Worm (Caenorhabditis elegans) whole organism, mixed stage, embryonic: Measurements from ENCODE around the gene Y39A1A.10.

Source experiments
- M03D4.4 ChIP-seq: sonication (generic microtip); optimal IDR thresholded peaks from 2 replicates; lab custom pipeline; 2017; ENCODE audit warnings: mild to moderate bottlenecking, missing genetic modification characterization, missing compliant biosample characterization
- bed-3 ChIP-seq: fragments of 200-800 bp; sonication (Bioruptor generic); optimal IDR thresholded peaks from 3 replicates; lab custom pipeline; 2018; ENCODE audit warnings: mild to moderate bottlenecking, missing genetic modification characterization, moderate library complexity, missing compliant biosample characterization
- blmp-1 ChIP-seq: fragments of 150-350 bp; optimal IDR thresholded peaks from 2 replicates; lab custom pipeline; 2014; ENCODE audit warnings: missing biosample characterization, missing genetic modification characterization
- ceh-39 ChIP-seq: fragments of 150-350 bp; optimal IDR thresholded peaks from 2 replicates; lab custom pipeline; 2014; ENCODE audit warnings: missing biosample characterization, missing genetic modification characterization
- ceh-43 ChIP-seq: fragments of 200-800 bp; sonication (Bioruptor generic); optimal IDR thresholded peaks from 2 replicates; lab custom pipeline; 2018; ENCODE audit warnings: mild to moderate bottlenecking, missing genetic modification characterization, moderate library complexity, missing compliant biosample characterization
- ceh-83 ChIP-seq: fragments of 200-800 bp; sonication (Bioruptor generic); optimal IDR thresholded peaks from 2 replicates; lab custom pipeline; 2018; ENCODE audit warnings: mild to moderate bottlenecking, missing genetic modification characterization, missing compliant biosample characterization
- ces-1 ChIP-seq: fragments of 150-350 bp; optimal IDR thresholded peaks from 2 replicates; lab custom pipeline; 2014; ENCODE audit warnings: missing biosample characterization, missing genetic modification reagents, missing genetic modification characterization
- cnd-1 ChIP-seq: fragments of 200-800 bp; sonication (Bioruptor generic); optimal IDR thresholded peaks from 2 replicates; lab custom pipeline; 2018; ENCODE audit warnings: mild to moderate bottlenecking, missing genetic modification characterization, missing compliant biosample characterization
- drap-1 ChIP-seq: fragments of 200-800 bp; sonication (Bioruptor generic); optimal IDR thresholded peaks from 3 replicates; lab custom pipeline; 2018; ENCODE audit warnings: mild to moderate bottlenecking, missing genetic modification characterization, missing compliant biosample characterization
- elt-1 ChIP-seq: sonication (generic microtip); optimal IDR thresholded peaks from 2 replicates; lab custom pipeline; 2017; ENCODE audit warnings: missing genetic modification characterization, mild to moderate bottlenecking, missing compliant biosample characterization, antibody characterized with exemption, moderate library complexity, borderline replicate concordance; ENCODE audit not compliant: insufficient read depth
- elt-3 ChIP-seq: fragments of 150-350 bp; optimal IDR thresholded peaks from 2 replicates; lab custom pipeline; 2014; ENCODE audit warnings: missing biosample characterization, missing genetic modification characterization
- flh-1 ChIP-seq: fragments of 200-800 bp; sonication (Bioruptor generic); optimal IDR thresholded peaks from 2 replicates; lab custom pipeline; 2018; ENCODE audit warnings: mild to moderate bottlenecking, missing genetic modification characterization, moderate library complexity, missing compliant biosample characterization
- ham-2 ChIP-seq: fragments of 200-800 bp; sonication (Bioruptor generic); optimal IDR thresholded peaks from 2 replicates; lab custom pipeline; 2018; ENCODE audit warnings: mild to moderate bottlenecking, missing genetic modification characterization, missing compliant biosample characterization
- hlh-1 ChIP-seq: fragments of 150-350 bp; optimal IDR thresholded peaks from 2 replicates; lab custom pipeline; 2014; ENCODE audit warnings: missing biosample characterization, missing genetic modification reagents, missing genetic modification characterization
- lin-13 ChIP-seq: fragments of 150-350 bp; optimal IDR thresholded peaks from 2 replicates; lab custom pipeline; 2014; ENCODE audit warnings: missing biosample characterization, missing genetic modification characterization
- lin-32 ChIP-seq: fragments of 200-800 bp; sonication (Bioruptor generic); optimal IDR thresholded peaks from 2 replicates; lab custom pipeline; 2018; ENCODE audit warnings: mild to moderate bottlenecking, missing genetic modification characterization, missing compliant biosample characterization
- lsy-2 ChIP-seq: fragments of 150-350 bp; optimal IDR thresholded peaks from 2 replicates; lab custom pipeline; 2014; ENCODE audit warnings: missing biosample characterization, missing genetic modification characterization
- mab-5 ChIP-seq: fragments of 150-350 bp; optimal IDR thresholded peaks from 2 replicates; lab custom pipeline; 2014; ENCODE audit warnings: missing biosample characterization, missing genetic modification characterization
- mep-1 ChIP-seq: fragments of 150-350 bp; optimal IDR thresholded peaks from 2 replicates; lab custom pipeline; 2017; ENCODE audit warnings: missing biosample characterization, missing genetic modification reagents, missing genetic modification characterization, inconsistent platforms
- mls-2 ChIP-seq: sonication (generic microtip); optimal IDR thresholded peaks from 2 replicates; lab custom pipeline; 2016; ENCODE audit warnings: mild to moderate bottlenecking, missing genetic modification characterization, moderate library complexity, missing compliant biosample characterization
- nhr-12 ChIP-seq: fragments of 150-350 bp; optimal IDR thresholded peaks from 2 replicates; lab custom pipeline; 2014; ENCODE audit warnings: missing biosample characterization, missing genetic modification characterization
- nhr-2 ChIP-seq: fragments of 150-350 bp; optimal IDR thresholded peaks from 2 replicates; lab custom pipeline; 2014; ENCODE audit warnings: missing biosample characterization, missing genetic modification characterization
- nhr-237 ChIP-seq: fragments of 150-350 bp; optimal IDR thresholded peaks from 2 replicates; lab custom pipeline; 2014; ENCODE audit warnings: missing biosample characterization, missing genetic modification characterization
- nhr-28 ChIP-seq: fragments of 150-350 bp; optimal IDR thresholded peaks from 2 replicates; lab custom pipeline; 2014; ENCODE audit warnings: missing biosample characterization, missing genetic modification characterization
- nhr-76 ChIP-seq: sonication (generic microtip); optimal IDR thresholded peaks from 2 replicates; lab custom pipeline; 2017; ENCODE audit warnings: missing biosample characterization, missing genetic modification characterization
- pha-4 ChIP-seq: fragments of 150-350 bp; optimal IDR thresholded peaks from 2 replicates; lab custom pipeline; 2018; ENCODE audit warnings: missing biosample characterization, missing genetic modification reagents, missing genetic modification characterization
- sem-2 ChIP-seq: fragments of 200-800 bp; sonication (Bioruptor generic); optimal IDR thresholded peaks from 2 replicates; lab custom pipeline; 2018; ENCODE audit warnings: mild to moderate bottlenecking, missing genetic modification characterization, missing compliant biosample characterization
- snpc-4 ChIP-seq: fragments of 150-350 bp; optimal IDR thresholded peaks from 2 replicates; lab custom pipeline; 2014; ENCODE audit warnings: missing biosample characterization, missing genetic modification characterization
- sptf-1 ChIP-seq: sonication (generic microtip); optimal IDR thresholded peaks from 2 replicates; lab custom pipeline; 2017; ENCODE audit warnings: mild to moderate bottlenecking, missing genetic modification characterization, moderate library complexity, missing compliant biosample characterization
- tbx-8 ChIP-seq: fragments of 200-800 bp; sonication (Bioruptor generic); optimal IDR thresholded peaks from 2 replicates; lab custom pipeline; 2018; ENCODE audit warnings: mild to moderate bottlenecking, missing genetic modification characterization, moderate library complexity, missing compliant biosample characterization
- unc-120 ChIP-seq: sonication (generic microtip); optimal IDR thresholded peaks from 2 replicates; lab custom pipeline; 2017; ENCODE audit warnings: missing genetic modification characterization, missing compliant biosample characterization; ENCODE audit not compliant: poor library complexity, severe bottlenecking
- unc-39 ChIP-seq: fragments of 150-350 bp; optimal IDR thresholded peaks from 2 replicates; lab custom pipeline; 2014; ENCODE audit warnings: missing biosample characterization, missing genetic modification characterization
- unc-62 ChIP-seq: fragments of 150-350 bp; optimal IDR thresholded peaks from 2 replicates; lab custom pipeline; 2014; ENCODE audit warnings: missing biosample characterization, missing genetic modification reagents, missing genetic modification characterization
- zip-8 ChIP-seq: fragments of 150-350 bp; optimal IDR thresholded peaks from 2 replicates; lab custom pipeline; 2014; ENCODE audit warnings: missing biosample characterization, missing genetic modification characterization
- ztf-11 ChIP-seq: fragments of 150-350 bp; optimal IDR thresholded peaks from 2 replicates; lab custom pipeline; 2014; ENCODE audit warnings: missing biosample characterization, missing genetic modification characterization

The Y39A1A.10 gene

DNA sequence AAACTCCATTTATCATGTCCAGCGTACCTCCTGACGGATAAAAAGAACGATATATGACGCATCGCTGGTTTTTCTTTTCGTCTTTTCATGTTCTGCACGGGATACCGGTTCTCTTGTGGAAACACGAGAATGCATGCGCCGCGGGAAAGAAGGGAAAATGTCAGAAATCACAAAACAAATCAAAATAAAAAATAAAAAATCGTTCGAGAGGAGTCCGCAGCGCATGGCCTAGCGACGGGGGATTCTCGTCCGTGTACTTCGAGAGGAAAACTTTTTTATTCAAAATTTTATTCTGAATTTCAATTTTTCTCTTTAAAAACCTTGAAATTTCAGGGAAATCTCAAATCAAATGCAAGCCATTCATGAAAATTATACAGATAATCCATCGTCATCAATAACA lies 11.3 kb upstream of the Y39A1A.10 start, which contains the start of the genes lron-10 and hpr-9:
Gene lron-10 (minus strand): TSS at position 162 of the 400 bp plus-strand sequence.
Gene hpr-9 (plus strand): TSS at position 344 of the 400 bp plus-strand sequence.
- no peak for TF ChIP-seq ztf-11 (tag; lab: Kevin White, UChicago)
- no peak for TF ChIP-seq nhr-28 (tag; lab: Kevin White, UChicago)
- TF ChIP-seq zip-8 (tag; lab: Kevin White, UChicago): no peak
- TF ChIP-seq elt-3: no peak
- no peak for TF ChIP-seq pha-4
- no peak for TF ChIP-seq unc-120 (tag; lab: Kevin White, UChicago)
- TF ChIP-seq ceh-39 (tag; lab: Kevin White, UChicago): no peak
- TF ChIP-seq snpc-4: no peak
- no peak for TF ChIP-seq tbx-8 (GFP tag; lab: Kevin White, UChicago)
- no peak for TF ChIP-seq nhr-237 (tag; lab: Kevin White, UChicago)
- TF ChIP-seq cnd-1 (tag; lab: Kevin White, UChicago): no peak
- no peak for TF ChIP-seq lin-32
- no peak for TF ChIP-seq mep-1
- TF ChIP-seq, all 35 proteins: peak for 0

ce11 chrIII:10624564-10624963 lies 8.0 kb upstream of the Y39A1A.10 start:
- peak; percentile 60 for TF ChIP-seq ceh-43 (GFP tag; lab: Kevin White, UChicago)
- TF ChIP-seq lin-13 (tag; lab: Kevin White, UChicago): peak; percentile 35
- peak; percentile 82 for TF ChIP-seq cnd-1 (tag; lab: Kevin White, UChicago)
- no peak for TF ChIP-seq unc-39 (tag; lab: Kevin White, UChicago)
- TF ChIP-seq M03D4.4 (tag; lab: Kevin White, UChicago): peak; percentile 86
- TF ChIP-seq elt-3: no peak
- peak; percentile 53 for TF ChIP-seq unc-120 (tag; lab: Kevin White, UChicago)
- TF ChIP-seq pha-4: peak; percentile 18
- peak; percentile 41 for TF ChIP-seq ztf-11 (tag; lab: Kevin White, UChicago)
- no peak for TF ChIP-seq ces-1 (GFP tag; lab: Kevin White, UChicago)
- no peak for TF ChIP-seq zip-8 (tag; lab: Kevin White, UChicago)
- no peak for TF ChIP-seq elt-1
- TF ChIP-seq nhr-28 (tag; lab: Kevin White, UChicago): no peak
- peak; percentile 80 for TF ChIP-seq sem-2 (GFP tag; lab: Kevin White, UChicago)
- no peak for TF ChIP-seq nhr-12 (tag; lab: Kevin White, UChicago)
- TF ChIP-seq unc-62: no peak
- no peak for TF ChIP-seq blmp-1 (tag; lab: Kevin White, UChicago)
- peak; percentile 74 for TF ChIP-seq ceh-83 (GFP tag; lab: Kevin White, UChicago)
- TF ChIP-seq mls-2 (tag; lab: Kevin White, UChicago): peak; percentile 87
- TF ChIP-seq nhr-237 (tag; lab: Kevin White, UChicago): no peak
- peak; percentile 90 for TF ChIP-seq sptf-1
- TF ChIP-seq hlh-1 (tag; lab: Kevin White, UChicago): peak; percentile 38
- TF ChIP-seq lsy-2 (tag; lab: Kevin White, UChicago): no peak
- TF ChIP-seq ceh-39 (tag; lab: Kevin White, UChicago): no peak
- TF ChIP-seq mab-5 (tag; lab: Kevin White, UChicago): no peak
- TF ChIP-seq bed-3 (GFP tag; lab: Kevin White, UChicago): peak; percentile 50
- no peak for TF ChIP-seq nhr-2
- peak; percentile 72 for TF ChIP-seq lin-32
- TF ChIP-seq tbx-8 (GFP tag; lab: Kevin White, UChicago): peak; percentile 49
- TF ChIP-seq mep-1: no peak
- TF ChIP-seq ham-2 (GFP tag; lab: Kevin White, UChicago): peak; percentile 54
- TF ChIP-seq snpc-4: no peak
- TF ChIP-seq flh-1 (GFP tag; lab: Kevin White, UChicago): peak; percentile 33
- no peak for TF ChIP-seq nhr-76 (tag; lab: Kevin White, UChicago)
- TF ChIP-seq drap-1 (GFP tag; lab: Kevin White, UChicago): peak; percentile 81
- TF ChIP-seq, all 35 proteins: peak for 18

ce11 chrIII:10628360-10628759 lies 4.2 kb upstream of the Y39A1A.10 start:
- TF ChIP-seq ham-2 (GFP tag; lab: Kevin White, UChicago) (no peak), hlh-1 (tag; lab: Kevin White, UChicago) (peak; percentile 14), ces-1 (GFP tag; lab: Kevin White, UChicago) (peak; percentile 39)
